Fruit fly (Drosophila melanogaster): ENCODE results near the gene Gmd.

DNA sequence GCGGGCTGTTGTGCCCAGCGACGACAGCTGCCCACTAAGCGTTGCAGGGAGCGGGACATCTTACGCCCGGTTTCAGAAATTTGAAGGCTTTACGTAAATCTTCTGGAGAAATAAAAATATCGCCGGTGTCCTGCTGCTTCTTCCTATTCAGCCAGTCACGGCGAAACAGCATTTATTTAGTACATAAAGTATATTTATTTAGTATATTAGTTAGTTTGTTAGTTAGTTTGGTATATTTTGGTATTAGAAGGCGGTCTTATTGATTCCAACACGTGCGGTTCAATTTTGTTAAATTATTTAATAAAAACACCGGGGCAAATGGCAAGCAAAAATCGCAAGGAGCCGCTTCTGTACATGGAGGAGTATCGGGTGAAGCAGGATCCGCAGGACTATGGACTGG, 8.1 kb downstream of the Gmd start, which contains the start of the genes Scox and Polr1C:
- TF ChIP-seq Pif1A (GFP tag; optimal IDR thresholded peaks at IDR 0.05) (no peak), Snoo (tag; optimal IDR thresholded peaks at IDR 0.05) (no peak), CG9948 (tag; optimal IDR thresholded peaks at IDR 0.05) (no peak), CG17806 (tag; optimal IDR thresholded peaks at IDR 0.05) (no peak), CG8159 (tag; optimal IDR thresholded peaks at IDR 0.05) (no peak), D1 (tag; optimal IDR thresholded peaks at IDR 0.05) (no peak), fd96Ca (GFP tag; IDR thresholded peaks at IDR 0.05) (no peak)
